Fruit fly (Drosophila melanogaster): Measurements from ENCODE around the gene CG32532.

CG32532 gene

dm6 chrX:19579648-19580301 is 32.5 kb upstream of the CG32532 start, which contains the start of gene Tao (continued):
- TF ChIP-seq CG16813 (GFP tag; IDR thresholded peaks at IDR 0.05; ENCODE audit: partially characterized antibody) (peak; percentile 89), CG4617 (GFP tag; optimal IDR thresholded peaks at IDR 0.05; ENCODE audit: borderline replicate concordance) (peak; percentile 40), Awh (GFP tag; IDR thresholded peaks at IDR 0.05) (no peak), Dref (GFP tag; IDR thresholded peaks at IDR 0.05) (peak; percentile 55), CG11560 (tag; IDR thresholded peaks at IDR 0.05) (no peak), chinmo (GFP tag; IDR thresholded peaks at IDR 0.05; ENCODE audit: partially characterized antibody) (0 out of 4 replicates have a peak, but pooled peaks have one; percentile 24), emc (GFP tag; optimal IDR thresholded peaks at IDR 0.05) (no peak), CG31365 (tag; optimal IDR thresholded peaks at IDR 0.05) (no peak), Bgb (GFP tag; IDR thresholded peaks at IDR 0.05; ENCODE audit: partially characterized antibody) (peak; percentile 77), Ssrp (tag; optimal IDR thresholded peaks at IDR 0.05) (no peak), CG33213 (GFP tag; optimal IDR thresholded peaks at IDR 0.05) (peak; percentile 17), CG3995 (GFP tag; optimal IDR thresholded peaks at IDR 0.05) (peak; percentile 78), ewg (GFP tag; optimal IDR thresholded peaks at IDR 0.05) (no peak)

dm6 chrX:19578908-19579647 is 31.8 kb upstream of the CG32532 start:
- 0 out of 2 replicates have a peak, but pooled peaks have one; percentile 8 for TF ChIP-seq seq (GFP tag; IDR thresholded peaks at IDR 0.05)
- TF ChIP-seq CG7928 (GFP tag; optimal IDR thresholded peaks at IDR 0.05): peak; percentile 75
- TF ChIP-seq sens (GFP tag): peak; percentile 68
- TF ChIP-seq CG32767 (GFP tag; IDR thresholded peaks at IDR 0.05): 0 out of 2 replicates have a peak, but pooled peaks have one; percentile 21
- peak; percentile 67 for TF ChIP-seq CG1832 (GFP tag; optimal IDR thresholded peaks at IDR 0.05)
- no peak for TF ChIP-seq schlank (tag; optimal IDR thresholded peaks at IDR 0.05)
- TF ChIP-seq CG3995 (GFP tag; optimal IDR thresholded peaks at IDR 0.05): peak; percentile 92
- peak in 1 of 3 experiments; percentile 80 for TF ChIP-seq Stat92E (GFP tag; optimal IDR thresholded peaks at IDR 0.05)
- peak; percentile 95 for TF ChIP-seq cg (GFP tag; optimal IDR thresholded peaks at IDR 0.05)
- TF ChIP-seq MESR4 (GFP tag; optimal IDR thresholded peaks at IDR 0.05): peak; percentile 71
- TF ChIP-seq CG12769 (tag; optimal IDR thresholded peaks at IDR 0.05): peak; percentile 78
- 0 out of 3 replicates have a peak, but pooled peaks have one; percentile 23 for TF ChIP-seq ci (GFP tag; IDR thresholded peaks at IDR 0.05)
- peak; percentile 70 for TF ChIP-seq CG7357 (GFP tag; IDR thresholded peaks at IDR 0.05)
- peak; percentile 99 for TF ChIP-seq CG8478 (optimal IDR thresholded peaks at IDR 0.05)
- TF ChIP-seq E2f2 (GFP tag; IDR thresholded peaks at IDR 0.05): no peak
- TF ChIP-seq Eip74EF (GFP tag; optimal IDR thresholded peaks at IDR 0.05): peak in 1 of 2 experiments; percentile 2
- TF ChIP-seq CG7786 (GFP tag; optimal IDR thresholded peaks at IDR 0.05): no peak
- TF ChIP-seq lola (GFP tag; optimal IDR thresholded peaks at IDR 0.05): peak in 1 of 3 experiments; percentile 92
- no peak for TF ChIP-seq CG15514 (GFP tag; optimal IDR thresholded peaks at IDR 0.05)
- no peak for TF ChIP-seq MTF-1 (GFP tag; optimal IDR thresholded peaks at IDR 0.05; ENCODE audit: borderline replicate concordance)
- TF ChIP-seq prd (optimal IDR thresholded peaks at IDR 0.05): no peak
- TF ChIP-seq prd (GFP tag; IDR thresholded peaks at IDR 0.05): 0 out of 3 replicates have a peak, but pooled peaks have one; percentile 12
- TF ChIP-seq Med (GFP tag): peak; percentile 47
- no peak for TF ChIP-seq slbo (GFP tag; IDR thresholded peaks at IDR 0.05)

All from whole organism, embryonic.